Fruit fly (Drosophila melanogaster): Measurements from ENCODE around the gene santa-maria.

santa-maria gene

dm6 chr2L:7452093-7452492 lies 1.0 kb upstream of the santa-maria start (continued):
- TF ChIP-seq ind (GFP tag; optimal IDR thresholded peaks at IDR 0.05) (no peak), CG10462 (GFP tag; optimal IDR thresholded peaks at IDR 0.05) (no peak), peb (GFP tag; IDR thresholded peaks at IDR 0.05) (no peak), tin (GFP tag; optimal IDR thresholded peaks at IDR 0.05) (no peak), E2f2 (GFP tag; IDR thresholded peaks at IDR 0.05) (peak; percentile 84), B-H2 (GFP tag; optimal IDR thresholded peaks at IDR 0.05) (no peak), trh (GFP tag; optimal IDR thresholded peaks at IDR 0.05) (no peak), NC2α (GFP tag; optimal IDR thresholded peaks at IDR 0.05) (no peak), CG3847 (GFP tag; IDR thresholded peaks at IDR 0.05) (no peak), CG3407 (GFP tag; optimal IDR thresholded peaks at IDR 0.05) (no peak), stwl (tag; optimal IDR thresholded peaks at IDR 0.05) (peak; percentile 97), CG42726 (GFP tag; IDR thresholded peaks at IDR 0.05; ENCODE audit: partially characterized antibody) (peak; percentile 46; the same call in 1 of the 2 replicates), caup (GFP tag; optimal IDR thresholded peaks at IDR 0.05; ENCODE audit: severe bottlenecking) (no peak), Oaz (GFP tag; IDR thresholded peaks at IDR 0.05) (no peak), CG11456 (GFP tag; IDR thresholded peaks at IDR 0.05) (peak; percentile 31; the same call in 2 of the 3 replicates), Hey (tag; optimal IDR thresholded peaks at IDR 0.05) (no peak), sqz (GFP tag; optimal IDR thresholded peaks at IDR 0.05) (no peak), CG11398 (GFP tag; optimal IDR thresholded peaks at IDR 0.05) (no peak), Dp (GFP tag; optimal IDR thresholded peaks at IDR 0.05) (peak; percentile 75), Atf6 (GFP tag; IDR thresholded peaks at IDR 0.05) (no peak), CG10267 (tag; optimal IDR thresholded peaks at IDR 0.05) (no peak), CG14860 (GFP tag; IDR thresholded peaks at IDR 0.05; ENCODE audit: partially characterized antibody) (no peak), ERR (GFP tag; optimal IDR thresholded peaks at IDR 0.05) (no peak), CG6683 (GFP tag; optimal IDR thresholded peaks at IDR 0.05) (no peak), gro (GFP tag; optimal IDR thresholded peaks at IDR 0.05) (no peak), TFAM (GFP tag; optimal IDR thresholded peaks at IDR 0.05) (no peak), ranshi (GFP tag; IDR thresholded peaks at IDR 0.05) (no peak), CG10209 (GFP tag; optimal IDR thresholded peaks at IDR 0.05) (no peak), CG17385 (GFP tag; optimal IDR thresholded peaks at IDR 0.05) (no peak), CG10654 (GFP tag; optimal IDR thresholded peaks at IDR 0.05) (no peak), otp (GFP tag; IDR thresholded peaks at IDR 0.05) (0 out of 3 replicates have a peak, but pooled peaks have one; percentile 36), Bgb (GFP tag; IDR thresholded peaks at IDR 0.05; ENCODE audit: partially characterized antibody) (peak; percentile 62), CG6854 (GFP tag; optimal IDR thresholded peaks at IDR 0.05) (no peak), MESR4 (GFP tag; optimal IDR thresholded peaks at IDR 0.05) (no peak), CG32532 (GFP tag; IDR thresholded peaks at IDR 0.05) (no peak), CG3281 (GFP tag; optimal IDR thresholded peaks at IDR 0.05) (no peak), CG12744 (GFP tag; optimal IDR thresholded peaks at IDR 0.05) (no peak), CG15073 (GFP tag; optimal IDR thresholded peaks at IDR 0.05) (no peak), CG30403 (GFP tag; optimal IDR thresholded peaks at IDR 0.05) (no peak), bsh (GFP tag; optimal IDR thresholded peaks at IDR 0.05) (no peak), CG10979 (tag; optimal IDR thresholded peaks at IDR 0.05) (no peak), dan (GFP tag; IDR thresholded peaks at IDR 0.05) (no peak), H2.0 (GFP tag; IDR thresholded peaks at IDR 0.05) (no peak), Mes4 (GFP tag; optimal IDR thresholded peaks at IDR 0.05) (no peak), Hr78 (GFP tag; optimal IDR thresholded peaks at IDR 0.05) (no peak), CG14441 (GFP tag; IDR thresholded peaks at IDR 0.05) (peak; percentile 20; the same call in 1 of the 2 replicates), sens (GFP tag) (peak; percentile 51), Myb (GFP tag; optimal IDR thresholded peaks at IDR 0.05) (peak; percentile 71), cwo (GFP tag; optimal IDR thresholded peaks at IDR 0.05) (no peak), vvl (GFP tag; IDR thresholded peaks at IDR 0.05) (no peak; the same call in 1 of the 2 replicates), CG9609 (GFP tag; optimal IDR thresholded peaks at IDR 0.05) (no peak)
